Worm (Caenorhabditis elegans) whole organism, L3 larva: Measurements from ENCODE around the gene R07B7.6.

Experiments used
- R02D3.7 ChIP-seq: fragments of 150-350 bp; optimal IDR thresholded peaks from 2 replicates; lab custom pipeline; 2014; ENCODE audit warnings: missing biosample characterization, missing genetic modification characterization
- ZK546.5 ChIP-seq: sonication (generic microtip); optimal IDR thresholded peaks from 2 replicates; lab custom pipeline; 2017; ENCODE audit warnings: missing biosample characterization, missing genetic modification characterization
- aly-2 ChIP-seq: fragments of 150-350 bp; optimal IDR thresholded peaks from 2 replicates; lab custom pipeline; 2014; ENCODE audit warnings: missing biosample characterization, missing genetic modification characterization
- ama-1 ChIP-seq: fragments of 150-350 bp; optimal IDR thresholded peaks from 2 replicates; lab custom pipeline; 2018
- ceh-16 ChIP-seq: sonication (generic microtip); optimal IDR thresholded peaks from 2 replicates; lab custom pipeline; 2017; ENCODE audit warnings: missing biosample characterization, missing genetic modification characterization
- ceh-28 ChIP-seq: fragments of 150-350 bp; optimal IDR thresholded peaks from 2 replicates; lab custom pipeline; 2014; ENCODE audit warnings: missing biosample characterization, missing genetic modification reagents, missing genetic modification characterization
- ceh-9 ChIP-seq: sonication (generic microtip); optimal IDR thresholded peaks from 2 replicates; lab custom pipeline; 2018; ENCODE audit warnings: missing biosample characterization, missing genetic modification characterization
- elt-2 ChIP-seq: sonication (generic microtip); optimal IDR thresholded peaks from 2 replicates; lab custom pipeline; 2016; ENCODE audit warnings: missing genetic modification reagents, mild to moderate bottlenecking, missing genetic modification characterization, missing compliant biosample characterization
- elt-3 ChIP-seq, 3 experiments: fragments of 150-350 bp in 1 of 3; sonication (generic microtip) in 2 of 3; optimal IDR thresholded peaks; 2 replicates in 2 of 3; 4 replicates in 1 of 3; lab custom pipeline; 2014 to 2017; ENCODE audit warnings: missing biosample characterization in 3 of 3, missing genetic modification characterization in 3 of 3
- eor-1 ChIP-seq, 2 experiments: fragments of 150-350 bp; optimal IDR thresholded peaks; 2 replicates each; lab custom pipeline; 2014 to 2018; ENCODE audit warnings: missing biosample characterization in 2 of 2, missing genetic modification characterization in 2 of 2
- fkh-10 ChIP-seq: sonication (generic microtip); optimal IDR thresholded peaks from 2 replicates; lab custom pipeline; 2017; ENCODE audit warnings: missing biosample characterization, missing genetic modification reagents, missing genetic modification characterization
- fkh-2 ChIP-seq: fragments of 150-350 bp; optimal IDR thresholded peaks from 2 replicates; lab custom pipeline; 2014; ENCODE audit warnings: missing biosample characterization, missing genetic modification reagents, missing genetic modification characterization
- fos-1 ChIP-seq: fragments of 150-350 bp; optimal IDR thresholded peaks from 2 replicates; lab custom pipeline; 2014; ENCODE audit warnings: missing biosample characterization, missing genetic modification characterization
- jun-1 ChIP-seq: fragments of 150-350 bp; optimal IDR thresholded peaks from 2 replicates; lab custom pipeline; 2014; ENCODE audit warnings: missing biosample characterization, missing genetic modification reagents, missing genetic modification characterization
- lin-15B ChIP-seq: fragments of 150-350 bp; optimal IDR thresholded peaks from 2 replicates; lab custom pipeline; 2014; ENCODE audit warnings: missing biosample characterization, missing genetic modification characterization
- lin-39 ChIP-seq: fragments of 150-350 bp; optimal IDR thresholded peaks from 2 replicates; lab custom pipeline; 2018; ENCODE audit warnings: missing biosample characterization, missing genetic modification reagents, missing genetic modification characterization
- mdl-1 ChIP-seq: fragments of 150-350 bp; optimal IDR thresholded peaks from 2 replicates; lab custom pipeline; 2014; ENCODE audit warnings: missing biosample characterization, missing genetic modification characterization
- mml-1 ChIP-seq: fragments of 150-350 bp; sonication (generic microtip); optimal IDR thresholded peaks from 3 replicates; lab custom pipeline; 2014; ENCODE audit warnings: missing biosample characterization, missing genetic modification characterization
- nfya-1 ChIP-seq: sonication (generic microtip); optimal IDR thresholded peaks from 2 replicates; lab custom pipeline; 2017; ENCODE audit warnings: missing genetic modification characterization, mild to moderate bottlenecking, missing compliant biosample characterization, antibody characterized with exemption, moderate library complexity; ENCODE audit not compliant: insufficient read depth
- nhr-11 ChIP-seq: fragments of 150-350 bp; optimal IDR thresholded peaks from 2 replicates; lab custom pipeline; 2014; ENCODE audit warnings: missing biosample characterization, missing genetic modification characterization
- nhr-12 ChIP-seq: fragments of 150-350 bp; optimal IDR thresholded peaks from 2 replicates; lab custom pipeline; 2014; ENCODE audit warnings: missing biosample characterization, missing genetic modification characterization
- nhr-23 ChIP-seq: fragments of 150-350 bp; optimal IDR thresholded peaks from 2 replicates; lab custom pipeline; 2014; ENCODE audit warnings: missing biosample characterization, missing genetic modification reagents, missing genetic modification characterization
- nhr-25 ChIP-seq: sonication (generic microtip); optimal IDR thresholded peaks from 2 replicates; lab custom pipeline; 2017; ENCODE audit warnings: missing biosample characterization, missing genetic modification characterization
- nhr-28 ChIP-seq: fragments of 150-350 bp; optimal IDR thresholded peaks from 2 replicates; lab custom pipeline; 2014; ENCODE audit warnings: missing biosample characterization, missing genetic modification characterization
- nhr-43 ChIP-seq: sonication (generic microtip); optimal IDR thresholded peaks from 2 replicates; lab custom pipeline; 2016; ENCODE audit warnings: mild to moderate bottlenecking, missing genetic modification characterization, missing compliant biosample characterization; ENCODE audit not compliant: poor library complexity, severe bottlenecking
- nhr-67 ChIP-seq: fragments of 150-350 bp; optimal IDR thresholded peaks from 2 replicates; lab custom pipeline; 2014; ENCODE audit warnings: missing biosample characterization, missing genetic modification characterization
- nhr-76 ChIP-seq: fragments of 150-350 bp; sonication (generic microtip); optimal IDR thresholded peaks from 5 replicates; lab custom pipeline; 2014; ENCODE audit warnings: missing biosample characterization, missing genetic modification characterization
- pha-4 ChIP-seq: fragments of 150-350 bp; optimal IDR thresholded peaks from 2 replicates; lab custom pipeline; 2014; ENCODE audit warnings: missing biosample characterization, missing genetic modification reagents, missing genetic modification characterization
- pqm-1 ChIP-seq: fragments of 150-350 bp; optimal IDR thresholded peaks from 2 replicates; lab custom pipeline; 2017; ENCODE audit warnings: missing biosample characterization, missing genetic modification characterization, inconsistent platforms
- sea-2 ChIP-seq: fragments of 150-350 bp; sonication (generic microtip); optimal IDR thresholded peaks from 4 replicates; lab custom pipeline; 2014; ENCODE audit warnings: missing biosample characterization, missing genetic modification reagents, missing genetic modification characterization
- skn-1 ChIP-seq: fragments of 150-350 bp; optimal IDR thresholded peaks from 2 replicates; lab custom pipeline; 2014; ENCODE audit warnings: missing biosample characterization, missing genetic modification characterization
- snpc-4 ChIP-seq: fragments of 150-350 bp; optimal IDR thresholded peaks from 2 replicates; lab custom pipeline; 2014; ENCODE audit warnings: missing biosample characterization, missing genetic modification characterization
- tbx-2 ChIP-seq: sonication (generic microtip); optimal IDR thresholded peaks from 2 replicates; lab custom pipeline; 2016; ENCODE audit warnings: mild to moderate bottlenecking, missing genetic modification characterization, missing compliant biosample characterization

R07B7.6 gene

DNA sequence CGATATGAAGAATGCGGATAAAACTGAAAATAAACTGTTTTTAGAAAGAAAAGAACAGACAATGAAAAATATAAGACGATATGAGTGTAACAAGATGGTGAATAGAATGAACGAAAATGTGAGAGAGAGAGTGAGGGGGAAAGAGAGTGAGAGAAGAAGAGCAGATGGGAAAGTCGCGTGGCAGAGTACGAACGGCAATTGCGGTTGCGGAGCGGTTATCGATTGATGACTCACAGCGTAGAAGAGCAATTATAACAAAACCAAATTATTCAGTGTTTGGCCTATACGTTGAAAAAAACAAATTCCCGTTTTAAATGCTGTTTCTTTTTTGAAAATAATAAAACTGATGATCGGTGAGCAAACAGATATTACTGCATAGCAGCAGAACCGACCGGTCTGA is 9.4 kb downstream of the R07B7.6 start, which contains the start of gene pqn-53:
pqn-53 (minus strand) TSS at position 23 of the 400 bp plus-strand sequence.
- TF ChIP-seq nhr-25 (peak; percentile 29), lin-39 (tag; lab: Kevin White, UChicago) (peak; percentile 31), nhr-43 (tag; lab: Kevin White, UChicago) (no peak), nhr-12 (no peak), elt-3 (tag; optimal IDR thresholded peaks at IDR 0.05; lab: Kevin White, UChicago) (no peak), fos-1 (tag; lab: Kevin White, UChicago) (no peak), jun-1 (tag; lab: Kevin White, UChicago) (no peak), pha-4 (peak; percentile 22), elt-2 (tag; lab: Kevin White, UChicago) (peak; percentile 7), snpc-4 (tag; lab: Kevin White, UChicago) (peak; percentile 37), nfya-1 (tag; lab: Kevin White, UChicago) (peak; percentile 46), pqm-1 (no peak), ama-1 (peak; percentile 28), ceh-28 (tag; lab: Kevin White, UChicago) (peak; percentile 63)

DNA sequence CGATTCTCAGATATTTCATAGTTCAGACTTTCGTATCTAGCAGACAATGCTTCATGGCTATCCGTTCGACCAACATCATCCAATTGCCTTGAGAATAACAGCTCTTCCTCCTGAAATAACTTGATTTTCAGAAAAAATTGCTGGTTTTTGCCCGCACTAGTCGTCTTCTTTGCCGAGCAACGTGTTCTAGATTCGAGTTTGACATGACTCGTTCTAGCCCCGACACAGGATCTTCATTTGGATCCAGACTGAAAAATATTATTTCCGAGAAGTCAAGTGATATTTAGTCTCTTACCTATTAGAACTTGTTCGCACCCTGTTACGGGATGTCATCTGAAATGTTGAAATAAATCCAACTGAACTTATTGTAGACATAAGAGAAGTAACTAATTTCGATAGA is 11.8 kb downstream of the R07B7.6 start, which contains the start of gene clh-6:
clh-6 (minus strand) TSS at position 333 of the 400 bp plus-strand sequence.
- peak; percentile 10 for TF ChIP-seq pha-4
- no peak for TF ChIP-seq ceh-16 (tag; lab: Kevin White, UChicago)
- peak; percentile 9 for TF ChIP-seq elt-2 (tag; lab: Kevin White, UChicago)
- peak; percentile 85 for TF ChIP-seq ama-1
- no peak for TF ChIP-seq tbx-2 (tag; lab: Kevin White, UChicago)
- TF ChIP-seq lin-15B (tag; lab: Kevin White, UChicago), result no peak
- TF ChIP-seq nhr-25, result peak; percentile 4

DNA sequence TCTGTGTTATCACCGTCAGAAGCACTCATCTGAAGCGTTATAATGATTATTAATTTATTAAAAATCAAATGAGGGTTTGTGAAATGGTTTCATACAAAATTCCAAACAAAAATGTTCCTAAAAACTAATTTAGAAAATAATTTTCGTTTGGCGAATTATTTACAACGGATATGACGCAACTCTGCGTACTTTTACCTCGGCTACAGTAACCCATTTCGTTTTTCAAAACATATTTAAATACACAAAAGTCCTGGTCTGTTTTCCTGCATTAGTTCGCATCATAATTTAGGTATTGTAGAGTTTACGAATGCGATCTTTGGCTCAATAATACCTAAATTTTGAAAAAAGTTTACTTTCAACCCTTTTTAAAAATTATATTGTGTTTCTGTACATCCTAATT is 15.1 kb downstream of the R07B7.6 start, which contains the start of gene R07B7.2:
R07B7.2 (minus strand) TSS at position 35 of the 400 bp plus-strand sequence.
- TF ChIP-seq nhr-12, result no peak
- TF ChIP-seq mml-1 (tag; lab: Kevin White, UChicago), result no peak
- no peak for TF ChIP-seq lin-15B (tag; lab: Kevin White, UChicago)
- TF ChIP-seq skn-1, result no peak
- no peak for TF ChIP-seq pha-4
- no peak for TF ChIP-seq ceh-28 (tag; lab: Kevin White, UChicago)
- TF ChIP-seq aly-2 (tag; lab: Kevin White, UChicago), result no peak
- TF ChIP-seq eor-1 (tag; optimal IDR thresholded peaks at IDR 0.05; lab: Kevin White, UChicago), result no peak
- TF ChIP-seq ceh-16 (tag; lab: Kevin White, UChicago), result no peak
- no peak for TF ChIP-seq nhr-11 (tag; lab: Kevin White, UChicago)
- no peak for TF ChIP-seq nhr-76 (tag; lab: Kevin White, UChicago)
- TF ChIP-seq ama-1, result no peak
- TF ChIP-seq nhr-43 (tag; lab: Kevin White, UChicago), result no peak
- TF ChIP-seq ZK546.5, result no peak
- no peak for TF ChIP-seq ceh-9 (tag; lab: Kevin White, UChicago)
- no peak for TF ChIP-seq R02D3.7 (tag; lab: Kevin White, UChicago)
- TF ChIP-seq nhr-28, result no peak
- TF ChIP-seq, all 47 proteins: peak for 0

- TF ChIP-seq nhr-23 (tag; lab: Kevin White, UChicago), result no peak
- TF ChIP-seq sea-2 (GFP tag; lab: Kevin White, UChicago), result no peak
- TF ChIP-seq mml-1 (tag; lab: Kevin White, UChicago), result no peak
- TF ChIP-seq lin-15B (tag; lab: Kevin White, UChicago), result no peak
- TF ChIP-seq nhr-67 (tag; lab: Kevin White, UChicago), result no peak
- TF ChIP-seq nhr-12, result no peak
- no peak for TF ChIP-seq skn-1
- TF ChIP-seq fkh-2, result no peak
- TF ChIP-seq fkh-10, result no peak
- no peak for TF ChIP-seq aly-2 (tag; lab: Kevin White, UChicago)
- no peak for TF ChIP-seq nhr-76 (tag; lab: Kevin White, UChicago)
- no peak for TF ChIP-seq nfya-1 (tag; lab: Kevin White, UChicago)
These were observed 21.2 kb downstream of the R07B7.6 start, which contains the start of gene F10C2.7 for ce11 chrV:12053598-12053997. Gene F10C2.7 (plus strand): TSS chrV:12053898.

DNA sequence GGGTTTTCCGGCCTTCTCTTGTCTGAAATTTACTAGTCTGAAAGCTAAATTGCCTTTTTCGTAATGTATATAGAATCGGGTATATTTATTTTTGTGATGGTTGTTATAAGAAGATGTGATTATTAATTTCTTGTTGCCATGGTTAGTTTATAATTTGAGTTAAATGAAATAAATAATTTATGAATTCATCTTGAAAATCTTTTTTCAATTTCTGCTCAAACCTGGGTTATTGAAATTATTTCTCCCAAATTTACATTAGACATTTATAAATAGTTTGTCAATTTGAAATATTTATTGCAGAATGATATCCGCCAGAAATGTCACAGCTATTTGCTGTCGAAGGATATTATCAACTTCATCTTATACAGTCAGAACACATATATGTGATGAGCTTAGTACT is 26.3 kb downstream of the R07B7.6 start, which contains the start of gene dars-2:
dars-2 (plus strand) TSS at position 301 of the 400 bp plus-strand sequence.
- TF ChIP-seq ceh-16 (tag; lab: Kevin White, UChicago), result no peak
- TF ChIP-seq nfya-1 (tag; lab: Kevin White, UChicago), result no peak
- no peak for TF ChIP-seq nhr-11 (tag; lab: Kevin White, UChicago)
- no peak for TF ChIP-seq tbx-2 (tag; lab: Kevin White, UChicago)
- TF ChIP-seq pqm-1, result no peak
- no peak for TF ChIP-seq ceh-28 (tag; lab: Kevin White, UChicago)
- no peak for TF ChIP-seq mdl-1 (tag; lab: Kevin White, UChicago)
